Worm (Caenorhabditis elegans): ENCODE data around the gene Y53G8B.2.

DNA sequence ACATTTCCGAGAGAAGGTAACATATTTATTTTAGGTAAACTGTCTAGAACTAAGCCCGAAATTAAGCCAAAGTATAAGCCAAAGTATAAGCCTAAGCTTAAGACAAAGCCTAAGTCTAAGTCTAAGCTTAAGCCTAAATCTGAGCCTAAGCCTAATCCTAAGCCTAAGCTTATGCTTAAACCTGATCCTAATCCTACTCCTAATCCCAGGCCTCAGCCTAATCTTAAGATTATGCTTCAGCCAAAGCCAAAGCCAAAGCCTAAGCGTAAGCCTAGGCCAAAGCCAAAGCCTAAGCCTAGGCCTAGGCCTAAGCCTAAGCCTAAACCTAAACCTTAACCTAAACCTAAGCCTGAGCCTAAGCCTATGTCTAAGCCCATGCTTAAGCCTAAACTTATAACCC, 47.9 kb downstream of the Y53G8B.2 start:
- no peak for TF ChIP-seq egl-43 (GFP tag; IDR thresholded peaks at IDR 0.05)
- TF ChIP-seq lir-3 (tag; optimal IDR thresholded peaks at IDR 0.05), result no peak
- no peak for TF ChIP-seq hlh-30 (tag; optimal IDR thresholded peaks at IDR 0.05; ENCODE audit: insufficient read depth)
- TF ChIP-seq zip-2 (tag; optimal IDR thresholded peaks at IDR 0.05), result no peak
